Worm (Caenorhabditis elegans) whole organism, L3 larva: ENCODE data around the gene T05B4.13.

ENCODE experiments used
- R02D3.7 ChIP-seq: fragments of 150-350 bp; optimal IDR thresholded peaks from 2 replicates; lab custom pipeline; 2014; ENCODE audit warnings: missing biosample characterization, missing genetic modification characterization
- ZK546.5 ChIP-seq: sonication (generic microtip); optimal IDR thresholded peaks from 2 replicates; lab custom pipeline; 2017; ENCODE audit warnings: missing biosample characterization, missing genetic modification characterization
- ceh-16 ChIP-seq: sonication (generic microtip); optimal IDR thresholded peaks from 2 replicates; lab custom pipeline; 2017; ENCODE audit warnings: missing biosample characterization, missing genetic modification characterization
- ceh-9 ChIP-seq: sonication (generic microtip); optimal IDR thresholded peaks from 2 replicates; lab custom pipeline; 2018; ENCODE audit warnings: missing biosample characterization, missing genetic modification characterization
- daf-12 ChIP-seq: fragments of 150-350 bp; optimal IDR thresholded peaks from 2 replicates; lab custom pipeline; 2014; ENCODE audit warnings: missing biosample characterization, missing genetic modification reagents, missing genetic modification characterization
- egl-27 ChIP-seq: sonication (generic microtip); optimal IDR thresholded peaks from 4 replicates; lab custom pipeline; 2017; ENCODE audit warnings: missing biosample characterization, missing genetic modification reagents, missing genetic modification characterization
- egl-5 ChIP-seq: fragments of 150-350 bp; optimal IDR thresholded peaks from 2 replicates; lab custom pipeline; 2017; ENCODE audit warnings: missing biosample characterization, missing genetic modification reagents, missing genetic modification characterization, inconsistent platforms
- elt-1 ChIP-seq: fragments of 150-350 bp; optimal IDR thresholded peaks from 2 replicates; lab custom pipeline; 2014; ENCODE audit warnings: missing biosample characterization, missing genetic modification characterization
- elt-2 ChIP-seq: sonication (generic microtip); optimal IDR thresholded peaks from 2 replicates; lab custom pipeline; 2016; ENCODE audit warnings: missing genetic modification reagents, mild to moderate bottlenecking, missing genetic modification characterization, missing compliant biosample characterization
- eor-1 ChIP-seq, 2 experiments: fragments of 150-350 bp; optimal IDR thresholded peaks; 2 replicates each; lab custom pipeline; 2014 to 2018; ENCODE audit warnings: missing biosample characterization in 2 of 2, missing genetic modification characterization in 2 of 2
- hmg-11 ChIP-seq: sonication (generic microtip); optimal IDR thresholded peaks from 2 replicates; lab custom pipeline; 2016; ENCODE audit warnings: missing genetic modification characterization, missing compliant biosample characterization
- jun-1 ChIP-seq: fragments of 150-350 bp; optimal IDR thresholded peaks from 2 replicates; lab custom pipeline; 2014; ENCODE audit warnings: missing biosample characterization, missing genetic modification reagents, missing genetic modification characterization
- lin-15B ChIP-seq: fragments of 150-350 bp; optimal IDR thresholded peaks from 2 replicates; lab custom pipeline; 2014; ENCODE audit warnings: missing biosample characterization, missing genetic modification characterization
- lin-39 ChIP-seq: fragments of 150-350 bp; optimal IDR thresholded peaks from 2 replicates; lab custom pipeline; 2018; ENCODE audit warnings: missing biosample characterization, missing genetic modification reagents, missing genetic modification characterization
- lsy-12 ChIP-seq: sonication (generic microtip); optimal IDR thresholded peaks from 2 replicates; lab custom pipeline; 2016; ENCODE audit warnings: mild to moderate bottlenecking, missing genetic modification characterization, missing compliant biosample characterization
- mdl-1 ChIP-seq: fragments of 150-350 bp; optimal IDR thresholded peaks from 2 replicates; lab custom pipeline; 2014; ENCODE audit warnings: missing biosample characterization, missing genetic modification characterization
- mml-1 ChIP-seq: fragments of 150-350 bp; sonication (generic microtip); optimal IDR thresholded peaks from 3 replicates; lab custom pipeline; 2014; ENCODE audit warnings: missing biosample characterization, missing genetic modification characterization
- nhr-11 ChIP-seq: fragments of 150-350 bp; optimal IDR thresholded peaks from 2 replicates; lab custom pipeline; 2014; ENCODE audit warnings: missing biosample characterization, missing genetic modification characterization
- nhr-12 ChIP-seq: fragments of 150-350 bp; optimal IDR thresholded peaks from 2 replicates; lab custom pipeline; 2014; ENCODE audit warnings: missing biosample characterization, missing genetic modification characterization
- nhr-23 ChIP-seq: fragments of 150-350 bp; optimal IDR thresholded peaks from 2 replicates; lab custom pipeline; 2014; ENCODE audit warnings: missing biosample characterization, missing genetic modification reagents, missing genetic modification characterization
- nhr-237 ChIP-seq: fragments of 150-350 bp; optimal IDR thresholded peaks from 2 replicates; lab custom pipeline; 2014; ENCODE audit warnings: missing biosample characterization, missing genetic modification characterization
- nhr-25 ChIP-seq: sonication (generic microtip); optimal IDR thresholded peaks from 2 replicates; lab custom pipeline; 2017; ENCODE audit warnings: missing biosample characterization, missing genetic modification characterization
- nhr-67 ChIP-seq: fragments of 150-350 bp; optimal IDR thresholded peaks from 2 replicates; lab custom pipeline; 2014; ENCODE audit warnings: missing biosample characterization, missing genetic modification characterization
- nhr-76 ChIP-seq: fragments of 150-350 bp; sonication (generic microtip); optimal IDR thresholded peaks from 5 replicates; lab custom pipeline; 2014; ENCODE audit warnings: missing biosample characterization, missing genetic modification characterization
- nhr-77 ChIP-seq: fragments of 150-350 bp; optimal IDR thresholded peaks from 2 replicates; lab custom pipeline; 2014; ENCODE audit warnings: missing biosample characterization, missing genetic modification characterization
- pha-4 ChIP-seq: fragments of 150-350 bp; optimal IDR thresholded peaks from 2 replicates; lab custom pipeline; 2014; ENCODE audit warnings: missing biosample characterization, missing genetic modification reagents, missing genetic modification characterization
- pqm-1 ChIP-seq: fragments of 150-350 bp; optimal IDR thresholded peaks from 2 replicates; lab custom pipeline; 2017; ENCODE audit warnings: missing biosample characterization, missing genetic modification characterization, inconsistent platforms
- sea-2 ChIP-seq: fragments of 150-350 bp; sonication (generic microtip); optimal IDR thresholded peaks from 4 replicates; lab custom pipeline; 2014; ENCODE audit warnings: missing biosample characterization, missing genetic modification reagents, missing genetic modification characterization
- snpc-4 ChIP-seq: fragments of 150-350 bp; optimal IDR thresholded peaks from 2 replicates; lab custom pipeline; 2014; ENCODE audit warnings: missing biosample characterization, missing genetic modification characterization
- tbx-2 ChIP-seq: sonication (generic microtip); optimal IDR thresholded peaks from 2 replicates; lab custom pipeline; 2016; ENCODE audit warnings: mild to moderate bottlenecking, missing genetic modification characterization, missing compliant biosample characterization
- unc-39 ChIP-seq: sonication (generic microtip); optimal IDR thresholded peaks from 4 replicates; lab custom pipeline; 2017; ENCODE audit warnings: missing biosample characterization, missing genetic modification characterization
- unc-62 ChIP-seq: fragments of 150-350 bp; sonication (generic microtip); optimal IDR thresholded peaks from 4 replicates; lab custom pipeline; 2014; ENCODE audit warnings: missing biosample characterization, missing genetic modification reagents, missing genetic modification characterization
- zag-1 ChIP-seq: fragments of 150-350 bp; optimal IDR thresholded peaks from 2 replicates; lab custom pipeline; 2014; ENCODE audit warnings: missing biosample characterization, missing genetic modification characterization
- ztf-11 ChIP-seq: fragments of 150-350 bp; optimal IDR thresholded peaks from 2 replicates; lab custom pipeline; 2014; ENCODE audit warnings: missing biosample characterization, missing genetic modification characterization
- ztf-4 ChIP-seq: fragments of 150-350 bp; optimal IDR thresholded peaks from 2 replicates; lab custom pipeline; 2014; ENCODE audit warnings: missing biosample characterization, missing genetic modification characterization

T05B4.13 gene

ce11 chrV:4129604-4130003 is 2.3 kb upstream of the T05B4.13 start, which contains the start of gene phat-4:
Gene phat-4, plus strand, starts transcription at chrV:4129904.
- TF ChIP-seq nhr-237 (tag; lab: Kevin White, UChicago) (no peak), hmg-11 (tag; lab: Kevin White, UChicago) (no peak), ceh-9 (tag; lab: Kevin White, UChicago) (no peak), nhr-67 (tag; lab: Kevin White, UChicago) (no peak), lin-15B (tag; lab: Kevin White, UChicago) (no peak), elt-2 (tag; lab: Kevin White, UChicago) (no peak), ceh-16 (tag; lab: Kevin White, UChicago) (no peak), nhr-11 (tag; lab: Kevin White, UChicago) (no peak)
- TF ChIP-seq, all 47 proteins: peak for 0

ce11 chrV:4125552-4126084 is 1.7 kb downstream of the T05B4.13 start, which contains the start of gene T05B4.12:
Gene T05B4.12, minus strand, starts transcription at chrV:4126034.
- TF ChIP-seq ztf-11 (tag; lab: Kevin White, UChicago) (no peak), egl-5 (no peak), mdl-1 (tag; lab: Kevin White, UChicago) (no peak), elt-2 (tag; lab: Kevin White, UChicago) (no peak), sea-2 (GFP tag; lab: Kevin White, UChicago) (no peak), pqm-1 (tag; lab: Kevin White, UChicago) (no peak), unc-39 (tag; lab: Kevin White, UChicago) (no peak), egl-27 (tag; lab: Kevin White, UChicago) (no peak), ceh-16 (tag; lab: Kevin White, UChicago) (no peak), pha-4 (tag; lab: Kevin White, UChicago) (no peak), nhr-76 (no peak), tbx-2 (tag; lab: Kevin White, UChicago) (no peak), nhr-23 (tag; lab: Kevin White, UChicago) (no peak), jun-1 (tag; lab: Kevin White, UChicago) (no peak), daf-12 (tag; lab: Kevin White, UChicago) (no peak), nhr-25 (tag; lab: Kevin White, UChicago) (no peak)

ce11 chrV:4122415-4122814 is 4.9 kb downstream of the T05B4.13 start, which contains the start of gene phat-5:
Gene phat-5, minus strand, starts transcription at chrV:4122515.
- TF ChIP-seq ZK546.5 (tag; lab: Kevin White, UChicago) (no peak), R02D3.7 (tag; lab: Kevin White, UChicago) (no peak), ztf-11 (tag; lab: Kevin White, UChicago) (no peak), lin-39 (tag; lab: Kevin White, UChicago) (no peak), mdl-1 (tag; lab: Kevin White, UChicago) (no peak), lsy-12 (tag; lab: Kevin White, UChicago) (no peak), elt-1 (tag; lab: Kevin White, UChicago) (no peak), sea-2 (GFP tag; lab: Kevin White, UChicago) (no peak), zag-1 (tag; lab: Kevin White, UChicago) (no peak), tbx-2 (tag; lab: Kevin White, UChicago) (no peak), eor-1 (tag; optimal IDR thresholded peaks at IDR 0.05; lab: Kevin White, UChicago) (no peak), pqm-1 (tag; lab: Kevin White, UChicago) (no peak), daf-12 (tag; lab: Kevin White, UChicago) (no peak)

- no peak for TF ChIP-seq daf-12 (tag; lab: Kevin White, UChicago)
- TF ChIP-seq nhr-12 (tag; lab: Kevin White, UChicago), result no peak
These were observed 6.7 kb downstream of the T05B4.13 start, which contains the start of gene T05B4.10 for ce11 chrV:4120629-4121028. Gene T05B4.10, minus strand, starts transcription at chrV:4120729.

ce11 chrV:4118332-4118731 is 9.0 kb downstream of the T05B4.13 start, which contains the start of gene T05B4.9:
Gene T05B4.9, minus strand, starts transcription at chrV:4118432.
- TF ChIP-seq nhr-77 (tag; lab: Kevin White, UChicago), result no peak
- no peak for TF ChIP-seq zag-1 (tag; lab: Kevin White, UChicago)
- no peak for TF ChIP-seq nhr-23 (tag; lab: Kevin White, UChicago)
- no peak for TF ChIP-seq R02D3.7 (tag; lab: Kevin White, UChicago)
- no peak for TF ChIP-seq ztf-4 (tag; lab: Kevin White, UChicago)
- no peak for TF ChIP-seq hmg-11 (tag; lab: Kevin White, UChicago)
- no peak for TF ChIP-seq ceh-16 (tag; lab: Kevin White, UChicago)
- TF ChIP-seq unc-39 (tag; lab: Kevin White, UChicago), result no peak
- TF ChIP-seq unc-62 (GFP tag; lab: Kevin White, UChicago), result no peak
- TF ChIP-seq nhr-237 (tag; lab: Kevin White, UChicago), result no peak
- no peak for TF ChIP-seq pqm-1 (tag; lab: Kevin White, UChicago)
- TF ChIP-seq daf-12 (tag; lab: Kevin White, UChicago), result no peak
- no peak for TF ChIP-seq mml-1 (tag; lab: Kevin White, UChicago)
- no peak for TF ChIP-seq ZK546.5 (tag; lab: Kevin White, UChicago)
- TF ChIP-seq snpc-4 (tag; lab: Kevin White, UChicago), result no peak
